Worm (Caenorhabditis elegans) whole organism, L4 larva: Measurements from ENCODE around the gene C54C6.11.

Experiments
- Y75B8A.6 ChIP-seq: fragments of 200-800 bp; sonication (Bioruptor generic); IDR thresholded peaks from 2 replicates; pipeline ENCODE4 v1.3.6; 2022; ENCODE audit warnings: missing genetic modification reagents, missing genetic modification characterization, missing compliant biosample characterization
- ama-1 ChIP-seq: fragments of 150-350 bp; optimal IDR thresholded peaks from 2 replicates; lab custom pipeline; 2014; ENCODE audit warnings: inconsistent platforms, mixed read lengths
- ceh-82 ChIP-seq: sonication (generic microtip); optimal IDR thresholded peaks from 2 replicates; lab custom pipeline; 2017; ENCODE audit warnings: missing biosample characterization, missing genetic modification characterization
- dpl-1 ChIP-seq: fragments of 150-350 bp; optimal IDR thresholded peaks from 2 replicates; lab custom pipeline; 2014; ENCODE audit warnings: missing biosample characterization, missing genetic modification reagents, missing genetic modification characterization
- dve-1 ChIP-seq: sonication (generic microtip); optimal IDR thresholded peaks from 2 replicates; lab custom pipeline; 2017; ENCODE audit warnings: antibody characterized with exemption, mild to moderate bottlenecking, missing genetic modification characterization, missing compliant biosample characterization; ENCODE audit not compliant: insufficient read depth
- lsy-2 ChIP-seq, 2 experiments: fragments of 150-350 bp in 1 of 2; sonication (generic microtip) in 1 of 2; optimal IDR thresholded peaks; 2 replicates each; lab custom pipeline; 2014 to 2017; ENCODE audit warnings: missing biosample characterization in 2 of 2, missing genetic modification characterization in 2 of 2

- TF ChIP-seq dpl-1 (no peak), Y75B8A.6 (GFP tag; lab: Robert Waterston, UW) (no peak), ceh-82 (tag; lab: Kevin White, UChicago) (no peak), lsy-2 (tag; optimal IDR thresholded peaks at IDR 0.05; lab: Kevin White, UChicago) (peak in 1 of 2 experiments; percentile 31), dve-1 (tag; lab: Kevin White, UChicago) (no peak), ama-1 (lab: Kevin White, UChicago) (no peak)
These were observed 12.1 kb downstream of the C54C6.11 start for ce11 chrIII:3560235-3560634.
